Worm (Caenorhabditis elegans): ENCODE data around the gene F58G1.7.

- no peak for TF ChIP-seq attf-6 (GFP tag; IDR thresholded peaks at IDR 0.05)
- TF ChIP-seq ama-1 (optimal IDR thresholded peaks at IDR 0.05): no peak
- TF ChIP-seq ama-1 (GFP tag; optimal IDR thresholded peaks at IDR 0.05): no peak
- TF ChIP-seq dox-1 (GFP tag; IDR thresholded peaks at IDR 0.05): no peak
- no peak for TF ChIP-seq athp-1 (tag; optimal IDR thresholded peaks at IDR 0.05)
- TF ChIP-seq cebp-1 (GFP tag; IDR thresholded peaks at IDR 0.05): no peak
- TF ChIP-seq cebp-1 (tag; optimal IDR thresholded peaks at IDR 0.05): no peak
- no peak for TF ChIP-seq snpc-4 (GFP tag; optimal IDR thresholded peaks at IDR 0.05)
- no peak for TF ChIP-seq snpc-4 (tag; optimal IDR thresholded peaks at IDR 0.05)
These were observed 17.9 kb downstream of the F58G1.7 start for ce11 chrII:12930138-12930537.

Data from whole organism, young adult.